Fruit fly (Drosophila melanogaster) Kc167 (cell line): ENCODE results near the gene Oseg4.

Source experiments
- Myc ChIP-seq: fragments of >200 bp; optimal IDR thresholded peaks from 2 replicates; lab custom pipeline; 2017; ENCODE audit warnings: missing external identifiers
- h ChIP-seq: fragments of >200 bp; optimal IDR thresholded peaks from 3 replicates; lab custom pipeline; 2018; ENCODE audit warnings: missing external identifiers

- no peak for TF ChIP-seq h
- no peak for TF ChIP-seq Myc (lab: Kevin White, UChicago)
Measured at dm6 chr3L:1746338-1747199, 11.0 kb upstream of the Oseg4 start, which contains the start of gene CG13921.
